Worm (Caenorhabditis elegans) whole organism, mixed stage, embryonic: ENCODE measurements around the gene T03E6.9.

Experiments used
- M03D4.4 ChIP-seq: sonication (generic microtip); optimal IDR thresholded peaks from 2 replicates; lab custom pipeline; 2017; ENCODE audit warnings: mild to moderate bottlenecking, missing genetic modification characterization, missing compliant biosample characterization
- bed-3 ChIP-seq: fragments of 200-800 bp; sonication (Bioruptor generic); optimal IDR thresholded peaks from 3 replicates; lab custom pipeline; 2018; ENCODE audit warnings: mild to moderate bottlenecking, missing genetic modification characterization, moderate library complexity, missing compliant biosample characterization
- ceh-39 ChIP-seq: fragments of 150-350 bp; optimal IDR thresholded peaks from 2 replicates; lab custom pipeline; 2014; ENCODE audit warnings: missing biosample characterization, missing genetic modification characterization
- ceh-43 ChIP-seq: fragments of 200-800 bp; sonication (Bioruptor generic); optimal IDR thresholded peaks from 2 replicates; lab custom pipeline; 2018; ENCODE audit warnings: mild to moderate bottlenecking, missing genetic modification characterization, moderate library complexity, missing compliant biosample characterization
- ceh-83 ChIP-seq: fragments of 200-800 bp; sonication (Bioruptor generic); optimal IDR thresholded peaks from 2 replicates; lab custom pipeline; 2018; ENCODE audit warnings: mild to moderate bottlenecking, missing genetic modification characterization, missing compliant biosample characterization
- ces-1 ChIP-seq: fragments of 150-350 bp; optimal IDR thresholded peaks from 2 replicates; lab custom pipeline; 2014; ENCODE audit warnings: missing biosample characterization, missing genetic modification reagents, missing genetic modification characterization
- cnd-1 ChIP-seq: fragments of 200-800 bp; sonication (Bioruptor generic); optimal IDR thresholded peaks from 2 replicates; lab custom pipeline; 2018; ENCODE audit warnings: mild to moderate bottlenecking, missing genetic modification characterization, missing compliant biosample characterization
- drap-1 ChIP-seq: fragments of 200-800 bp; sonication (Bioruptor generic); optimal IDR thresholded peaks from 3 replicates; lab custom pipeline; 2018; ENCODE audit warnings: mild to moderate bottlenecking, missing genetic modification characterization, missing compliant biosample characterization
- elt-1 ChIP-seq: sonication (generic microtip); optimal IDR thresholded peaks from 2 replicates; lab custom pipeline; 2017; ENCODE audit warnings: missing genetic modification characterization, mild to moderate bottlenecking, missing compliant biosample characterization, antibody characterized with exemption, moderate library complexity, borderline replicate concordance; ENCODE audit not compliant: insufficient read depth
- elt-3 ChIP-seq: fragments of 150-350 bp; optimal IDR thresholded peaks from 2 replicates; lab custom pipeline; 2014; ENCODE audit warnings: missing biosample characterization, missing genetic modification characterization
- flh-1 ChIP-seq: fragments of 200-800 bp; sonication (Bioruptor generic); optimal IDR thresholded peaks from 2 replicates; lab custom pipeline; 2018; ENCODE audit warnings: mild to moderate bottlenecking, missing genetic modification characterization, moderate library complexity, missing compliant biosample characterization
- ham-2 ChIP-seq: fragments of 200-800 bp; sonication (Bioruptor generic); optimal IDR thresholded peaks from 2 replicates; lab custom pipeline; 2018; ENCODE audit warnings: mild to moderate bottlenecking, missing genetic modification characterization, missing compliant biosample characterization
- hlh-1 ChIP-seq: fragments of 150-350 bp; optimal IDR thresholded peaks from 2 replicates; lab custom pipeline; 2014; ENCODE audit warnings: missing biosample characterization, missing genetic modification reagents, missing genetic modification characterization
- lin-13 ChIP-seq: fragments of 150-350 bp; optimal IDR thresholded peaks from 2 replicates; lab custom pipeline; 2014; ENCODE audit warnings: missing biosample characterization, missing genetic modification characterization
- lin-32 ChIP-seq: fragments of 200-800 bp; sonication (Bioruptor generic); optimal IDR thresholded peaks from 2 replicates; lab custom pipeline; 2018; ENCODE audit warnings: mild to moderate bottlenecking, missing genetic modification characterization, missing compliant biosample characterization
- lsy-2 ChIP-seq: fragments of 150-350 bp; optimal IDR thresholded peaks from 2 replicates; lab custom pipeline; 2014; ENCODE audit warnings: missing biosample characterization, missing genetic modification characterization
- mab-5 ChIP-seq: fragments of 150-350 bp; optimal IDR thresholded peaks from 2 replicates; lab custom pipeline; 2014; ENCODE audit warnings: missing biosample characterization, missing genetic modification characterization
- mep-1 ChIP-seq: fragments of 150-350 bp; optimal IDR thresholded peaks from 2 replicates; lab custom pipeline; 2017; ENCODE audit warnings: missing biosample characterization, missing genetic modification reagents, missing genetic modification characterization, inconsistent platforms
- mls-2 ChIP-seq: sonication (generic microtip); optimal IDR thresholded peaks from 2 replicates; lab custom pipeline; 2016; ENCODE audit warnings: mild to moderate bottlenecking, missing genetic modification characterization, moderate library complexity, missing compliant biosample characterization
- nhr-12 ChIP-seq: fragments of 150-350 bp; optimal IDR thresholded peaks from 2 replicates; lab custom pipeline; 2014; ENCODE audit warnings: missing biosample characterization, missing genetic modification characterization
- nhr-2 ChIP-seq: fragments of 150-350 bp; optimal IDR thresholded peaks from 2 replicates; lab custom pipeline; 2014; ENCODE audit warnings: missing biosample characterization, missing genetic modification characterization
- nhr-237 ChIP-seq: fragments of 150-350 bp; optimal IDR thresholded peaks from 2 replicates; lab custom pipeline; 2014; ENCODE audit warnings: missing biosample characterization, missing genetic modification characterization
- nhr-28 ChIP-seq: fragments of 150-350 bp; optimal IDR thresholded peaks from 2 replicates; lab custom pipeline; 2014; ENCODE audit warnings: missing biosample characterization, missing genetic modification characterization
- nhr-76 ChIP-seq: sonication (generic microtip); optimal IDR thresholded peaks from 2 replicates; lab custom pipeline; 2017; ENCODE audit warnings: missing biosample characterization, missing genetic modification characterization
- pha-4 ChIP-seq: fragments of 150-350 bp; optimal IDR thresholded peaks from 2 replicates; lab custom pipeline; 2018; ENCODE audit warnings: missing biosample characterization, missing genetic modification reagents, missing genetic modification characterization
- sem-2 ChIP-seq: fragments of 200-800 bp; sonication (Bioruptor generic); optimal IDR thresholded peaks from 2 replicates; lab custom pipeline; 2018; ENCODE audit warnings: mild to moderate bottlenecking, missing genetic modification characterization, missing compliant biosample characterization
- snpc-4 ChIP-seq: fragments of 150-350 bp; optimal IDR thresholded peaks from 2 replicates; lab custom pipeline; 2014; ENCODE audit warnings: missing biosample characterization, missing genetic modification characterization
- sptf-1 ChIP-seq: sonication (generic microtip); optimal IDR thresholded peaks from 2 replicates; lab custom pipeline; 2017; ENCODE audit warnings: mild to moderate bottlenecking, missing genetic modification characterization, moderate library complexity, missing compliant biosample characterization
- tbx-8 ChIP-seq: fragments of 200-800 bp; sonication (Bioruptor generic); optimal IDR thresholded peaks from 2 replicates; lab custom pipeline; 2018; ENCODE audit warnings: mild to moderate bottlenecking, missing genetic modification characterization, moderate library complexity, missing compliant biosample characterization
- unc-120 ChIP-seq: sonication (generic microtip); optimal IDR thresholded peaks from 2 replicates; lab custom pipeline; 2017; ENCODE audit warnings: missing genetic modification characterization, missing compliant biosample characterization; ENCODE audit not compliant: poor library complexity, severe bottlenecking
- unc-39 ChIP-seq: fragments of 150-350 bp; optimal IDR thresholded peaks from 2 replicates; lab custom pipeline; 2014; ENCODE audit warnings: missing biosample characterization, missing genetic modification characterization
- unc-62 ChIP-seq: fragments of 150-350 bp; optimal IDR thresholded peaks from 2 replicates; lab custom pipeline; 2014; ENCODE audit warnings: missing biosample characterization, missing genetic modification reagents, missing genetic modification characterization
- zip-8 ChIP-seq: fragments of 150-350 bp; optimal IDR thresholded peaks from 2 replicates; lab custom pipeline; 2014; ENCODE audit warnings: missing biosample characterization, missing genetic modification characterization
- ztf-11 ChIP-seq: fragments of 150-350 bp; optimal IDR thresholded peaks from 2 replicates; lab custom pipeline; 2014; ENCODE audit warnings: missing biosample characterization, missing genetic modification characterization

The T03E6.9 gene

ce11 chrV:16643558-16643957, 43.0 kb upstream of the T03E6.9 start, which contains the start of gene srw-77:
Gene srw-77 (minus strand): TSS chrV:16643658.
- TF ChIP-seq ham-2 (GFP tag; lab: Kevin White, UChicago) (no peak), M03D4.4 (tag; lab: Kevin White, UChicago) (no peak), ceh-83 (GFP tag; lab: Kevin White, UChicago) (no peak), nhr-28 (tag; lab: Kevin White, UChicago) (no peak), unc-120 (tag; lab: Kevin White, UChicago) (no peak), ces-1 (GFP tag; lab: Kevin White, UChicago) (no peak), unc-62 (no peak), bed-3 (GFP tag; lab: Kevin White, UChicago) (no peak), sem-2 (no peak), tbx-8 (no peak), nhr-2 (no peak), hlh-1 (no peak), ztf-11 (tag; lab: Kevin White, UChicago) (no peak), sptf-1 (tag; lab: Kevin White, UChicago) (no peak), mls-2 (tag; lab: Kevin White, UChicago) (no peak), snpc-4 (tag; lab: Kevin White, UChicago) (no peak), zip-8 (no peak), mab-5 (tag; lab: Kevin White, UChicago) (no peak), nhr-76 (tag; lab: Kevin White, UChicago) (no peak)

- TF ChIP-seq ztf-11 (tag; lab: Kevin White, UChicago) (no peak), pha-4 (tag; lab: Kevin White, UChicago) (no peak), nhr-28 (tag; lab: Kevin White, UChicago) (no peak), ceh-43 (no peak), sem-2 (no peak), unc-62 (no peak), ceh-83 (GFP tag; lab: Kevin White, UChicago) (no peak), unc-120 (tag; lab: Kevin White, UChicago) (no peak), mls-2 (tag; lab: Kevin White, UChicago) (no peak), nhr-2 (no peak), nhr-237 (no peak), flh-1 (GFP tag; lab: Kevin White, UChicago) (no peak), nhr-76 (tag; lab: Kevin White, UChicago) (no peak), lin-13 (tag; lab: Kevin White, UChicago) (no peak), nhr-12 (tag; lab: Kevin White, UChicago) (no peak)
- TF ChIP-seq, all 35 proteins: peak for 0
Observed at ce11 chrV:16640366-16640765, 39.8 kb upstream of the T03E6.9 start.

- TF ChIP-seq tbx-8 (no peak), snpc-4 (tag; lab: Kevin White, UChicago) (no peak), ham-2 (GFP tag; lab: Kevin White, UChicago) (no peak), nhr-2 (no peak), sptf-1 (tag; lab: Kevin White, UChicago) (no peak)
Observed at ce11 chrV:16638204-16638603, 37.7 kb upstream of the T03E6.9 start, which contains the start of gene srw-76. Gene srw-76 (minus strand): TSS chrV:16638304.

- TF ChIP-seq tbx-8 (no peak), nhr-2 (no peak), nhr-12 (tag; lab: Kevin White, UChicago) (no peak), mep-1 (tag; lab: Kevin White, UChicago) (no peak), bed-3 (GFP tag; lab: Kevin White, UChicago) (no peak), lin-13 (tag; lab: Kevin White, UChicago) (no peak), mab-5 (tag; lab: Kevin White, UChicago) (no peak), elt-3 (tag; lab: Kevin White, UChicago) (no peak), nhr-237 (no peak), hlh-1 (no peak), ceh-39 (tag; lab: Kevin White, UChicago) (no peak), sptf-1 (tag; lab: Kevin White, UChicago) (no peak), snpc-4 (tag; lab: Kevin White, UChicago) (no peak), zip-8 (no peak), unc-62 (no peak), M03D4.4 (tag; lab: Kevin White, UChicago) (no peak), lin-32 (GFP tag; lab: Kevin White, UChicago) (no peak), ceh-43 (no peak), drap-1 (GFP tag; lab: Kevin White, UChicago) (no peak), pha-4 (tag; lab: Kevin White, UChicago) (no peak)
Observed at ce11 chrV:16635911-16636310, 35.4 kb upstream of the T03E6.9 start, which contains the start of gene mltn-11. Gene mltn-11 (plus strand): TSS chrV:16636186.

- no peak for TF ChIP-seq elt-1 (tag; lab: Kevin White, UChicago)
- no peak for TF ChIP-seq nhr-12 (tag; lab: Kevin White, UChicago)
- TF ChIP-seq nhr-237 = no peak
- no peak for TF ChIP-seq nhr-2
- no peak for TF ChIP-seq unc-62
- TF ChIP-seq flh-1 (GFP tag; lab: Kevin White, UChicago) = no peak
- no peak for TF ChIP-seq drap-1 (GFP tag; lab: Kevin White, UChicago)
- no peak for TF ChIP-seq ces-1 (GFP tag; lab: Kevin White, UChicago)
- TF ChIP-seq unc-39 (tag; lab: Kevin White, UChicago) = no peak
- no peak for TF ChIP-seq nhr-28 (tag; lab: Kevin White, UChicago)
- TF ChIP-seq pha-4 (tag; lab: Kevin White, UChicago) = no peak
- no peak for TF ChIP-seq cnd-1 (tag; lab: Kevin White, UChicago)
- no peak for TF ChIP-seq sptf-1 (tag; lab: Kevin White, UChicago)
- no peak for TF ChIP-seq ceh-39 (tag; lab: Kevin White, UChicago)
- TF ChIP-seq tbx-8 = no peak
- no peak for TF ChIP-seq lsy-2 (tag; lab: Kevin White, UChicago)
Observed at ce11 chrV:16629600-16629999, 29.1 kb upstream of the T03E6.9 start, which contains the start of gene srd-21. Gene srd-21 (plus strand): TSS chrV:16629900.
